ENCODE assay signal across 1 fruit fly cellular context in the genomic region with DNA sequence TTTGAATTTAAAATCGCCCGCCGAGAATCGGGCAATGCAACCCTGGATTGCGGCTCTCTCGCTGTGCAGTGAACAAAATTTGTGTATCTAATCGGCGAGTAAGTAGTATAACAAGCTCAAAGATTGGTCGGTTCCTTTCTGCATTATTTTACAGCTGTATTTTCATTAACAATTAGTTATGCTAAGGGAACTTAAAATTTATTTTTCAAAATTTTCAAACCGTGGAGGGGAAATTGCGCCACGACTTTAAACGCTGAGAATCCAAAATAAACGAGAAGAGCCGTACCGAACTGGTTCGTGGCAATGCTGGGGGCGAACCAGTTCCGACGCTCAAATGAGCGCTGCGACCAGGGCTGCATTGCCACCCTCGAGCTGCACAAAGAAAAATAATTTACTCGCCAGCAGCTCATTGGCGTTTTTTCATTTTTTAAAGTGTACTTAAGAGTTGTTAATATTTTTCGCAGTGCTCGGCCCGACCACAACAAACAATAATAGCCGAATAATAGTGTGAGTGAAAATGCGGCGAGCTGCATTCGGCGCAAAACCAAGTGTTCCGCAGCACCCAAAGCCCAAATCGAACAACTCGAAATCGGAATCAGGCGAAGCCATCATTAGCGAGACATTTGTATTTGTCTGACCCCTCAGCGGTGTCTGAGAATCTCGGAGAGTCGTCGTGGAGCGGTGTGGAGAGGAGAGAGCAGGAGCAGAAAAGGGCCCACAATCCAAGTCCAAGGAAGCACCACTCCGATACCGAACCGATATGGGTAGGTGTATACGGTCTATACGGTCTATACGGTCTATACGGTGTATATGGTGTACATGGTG.
TF ChIP-seq lines count a peak whose summit lies in the region.

Gene zf30C (plus strand): TSS at position 353 of the 825 bp plus-strand sequence.

TF ChIP-seq in whole organism, embryonic, 481 proteins besides CTCF, POLR2A, EP300 and RAD21 (continued from another document):
- TF ChIP-seq CG14860 (GFP tag; IDR thresholded peaks at IDR 0.05; lab: Robert Waterston, UW; ENCODE audit: partially characterized antibody) (no peak), zen2 (GFP tag; IDR thresholded peaks at IDR 0.05; lab: Robert Waterston, UW; ENCODE audit: partially characterized antibody) (no peak), en (GFP tag; optimal IDR thresholded peaks at IDR 0.05; lab: Kevin White, UChicago) (peak; percentile 74), CG17912 (GFP tag; optimal IDR thresholded peaks at IDR 0.05; lab: Kevin White, UChicago) (no peak), slbo (GFP tag; IDR thresholded peaks at IDR 0.05; lab: Robert Waterston, UW) (peak; percentile 97), dysf (GFP tag; IDR thresholded peaks at IDR 0.05; lab: Robert Waterston, UW) (peak; percentile 82), da (GFP tag; optimal IDR thresholded peaks at IDR 0.05; lab: Kevin White, UChicago) (peak; percentile 70), danr (GFP tag; IDR thresholded peaks at IDR 0.05; lab: Robert Waterston, UW) (peak; percentile 60; the same call in 1 of the 2 replicates), CG17186 (GFP tag; optimal IDR thresholded peaks at IDR 0.05; lab: Kevin White, UChicago) (peak; percentile 69), dimm (GFP tag; IDR thresholded peaks at IDR 0.05; lab: Robert Waterston, UW) (peak; percentile 30; the same call in 1 of the 2 replicates), HLH4C (GFP tag; IDR thresholded peaks at IDR 0.05; lab: Robert Waterston, UW; ENCODE audit: partially characterized antibody) (peak; percentile 57; the same call in 1 of the 3 replicates), knrl (GFP tag; IDR thresholded peaks at IDR 0.05; lab: Robert Waterston, UW; ENCODE audit: partially characterized antibody) (peak; percentile 69), run (tag; optimal IDR thresholded peaks at IDR 0.05; lab: Kevin White, UChicago) (peak; percentile 31), cas (GFP tag; IDR thresholded peaks at IDR 0.05; lab: Robert Waterston, UW) (peak; percentile 89), br (optimal IDR thresholded peaks at IDR 0.05; lab: Kevin White, UChicago) (no peak), CG6854 (GFP tag; optimal IDR thresholded peaks at IDR 0.05; lab: Kevin White, UChicago) (peak; percentile 26), pros (GFP tag; optimal IDR thresholded peaks at IDR 0.05; lab: Kevin White, UChicago) (no peak), CG3163 (GFP tag; optimal IDR thresholded peaks at IDR 0.05; lab: Kevin White, UChicago) (peak; percentile 79), CG16779 (GFP tag; IDR thresholded peaks at IDR 0.05; lab: Robert Waterston, UW) (peak; percentile 54), CG1529 (GFP tag; optimal IDR thresholded peaks at IDR 0.05; lab: Kevin White, UChicago) (peak; percentile 51), Rfx (GFP tag; IDR thresholded peaks at IDR 0.05; lab: Robert Waterston, UW) (peak; percentile 93), CG7963 (GFP tag; IDR thresholded peaks at IDR 0.05; lab: Robert Waterston, UW; ENCODE audit: partially characterized antibody) (no peak), CG10366 (GFP tag; IDR thresholded peaks at IDR 0.05; lab: Robert Waterston, UW) (peak; percentile 82), aop (GFP tag; IDR thresholded peaks at IDR 0.05; lab: Robert Waterston, UW) (no peak; the same call in 1 of the 2 replicates), Bgb (GFP tag; IDR thresholded peaks at IDR 0.05; lab: Robert Waterston, UW; ENCODE audit: partially characterized antibody) (peak; percentile 63), twi (tag; optimal IDR thresholded peaks at IDR 0.05; lab: Kevin White, UChicago) (peak; percentile 31), Oli (tag; optimal IDR thresholded peaks at IDR 0.05; lab: Kevin White, UChicago) (peak; percentile 72), Sox102F (GFP tag; optimal IDR thresholded peaks at IDR 0.05; lab: Kevin White, UChicago) (peak; percentile 75), Xrp1 (GFP tag; IDR thresholded peaks at IDR 0.05; lab: Robert Waterston, UW) (peak; percentile 76), Drgx (GFP tag; IDR thresholded peaks at IDR 0.05; lab: Robert Waterston, UW) (peak; percentile 86), Med (GFP tag; lab: Kevin White, UChicago) (peak; percentile 99), CG7786 (GFP tag; optimal IDR thresholded peaks at IDR 0.05; lab: Kevin White, UChicago) (peak; percentile 95), ac (GFP tag; optimal IDR thresholded peaks at IDR 0.05; lab: Kevin White, UChicago) (no peak), CG6654 (GFP tag; optimal IDR thresholded peaks at IDR 0.05; lab: Kevin White, UChicago) (peak; percentile 39), Elba2 (GFP tag; optimal IDR thresholded peaks at IDR 0.05; lab: Kevin White, UChicago) (peak; percentile 10)
